Fruit fly (Drosophila melanogaster) whole organism, embryonic: ENCODE data around the gene CG9288.

Experiments
- CG10431 ChIP-seq: fragments of 200-800 bp; sonication (Bioruptor generic); optimal IDR thresholded peaks from 3 replicates; lab custom pipeline; 2018; ENCODE audit warnings: missing biosample characterization, mild to moderate bottlenecking, missing genetic modification characterization
- CG10654 ChIP-seq: fragments of 200-800 bp; sonication (Bioruptor generic); optimal IDR thresholded peaks from 2 replicates; lab custom pipeline; 2016; ENCODE audit warnings: missing biosample characterization, missing genetic modification characterization
- CG11247 ChIP-seq: fragments of 200-800 bp; sonication (Bioruptor generic); IDR thresholded peaks from 2 replicates; pipeline ENCODE4 v1.3.6; 2022; ENCODE audit warnings: missing biosample characterization, missing genetic modification characterization
- CG11504 ChIP-seq: fragments of 200-800 bp; sonication (Bioruptor generic); optimal IDR thresholded peaks from 3 replicates; lab custom pipeline; 2019; ENCODE audit warnings: missing biosample characterization, mild to moderate bottlenecking, missing genetic modification characterization, moderate library complexity
- CG12104 ChIP-seq: fragments of 200-800 bp; sonication (Bioruptor generic); optimal IDR thresholded peaks from 3 replicates; lab custom pipeline; 2016; ENCODE audit warnings: missing biosample characterization, missing genetic modification characterization
- CG17802 ChIP-seq: fragments of 200-800 bp; sonication (Bioruptor generic); optimal IDR thresholded peaks from 2 replicates; lab custom pipeline; 2018; ENCODE audit warnings: missing biosample characterization, mild to moderate bottlenecking, missing genetic modification characterization, moderate library complexity
- CG1792 ChIP-seq: fragments of 200-800 bp; sonication (Bioruptor generic); optimal IDR thresholded peaks from 2 replicates; lab custom pipeline; 2016; ENCODE audit warnings: missing biosample characterization, missing genetic modification characterization
- CG18011 ChIP-seq: fragments of 200-800 bp; sonication (Bioruptor generic); optimal IDR thresholded peaks from 2 replicates; lab custom pipeline; 2017; ENCODE audit warnings: missing biosample characterization, missing genetic modification characterization, mild to moderate bottlenecking, moderate library complexity, missing genotype
- CG2129 ChIP-seq: fragments of 200-800 bp; sonication (Bioruptor generic); IDR thresholded peaks from 2 replicates; pipeline ENCODE4 v1.3.6; 2022; ENCODE audit warnings: missing biosample characterization, missing genetic modification characterization; ENCODE audit not compliant: partially characterized antibody
- CG2199 ChIP-seq: fragments of 200-800 bp; sonication (Bioruptor generic); IDR thresholded peaks from 3 replicates; pipeline ENCODE4 v1.3.6; 2022; ENCODE audit warnings: missing biosample characterization, missing genetic modification characterization
- CG31388 ChIP-seq: fragments of 200-800 bp; sonication (Bioruptor generic); optimal IDR thresholded peaks from 2 replicates; lab custom pipeline; 2016; ENCODE audit warnings: missing biosample characterization, missing genetic modification characterization
- CG3281 ChIP-seq: fragments of 200-800 bp; sonication (Bioruptor generic); optimal IDR thresholded peaks from 3 replicates; lab custom pipeline; 2017; ENCODE audit warnings: missing biosample characterization, mild to moderate bottlenecking, missing genetic modification characterization
- CG3407 ChIP-seq: fragments of 200-800 bp; sonication (Bioruptor generic); optimal IDR thresholded peaks from 2 replicates; lab custom pipeline; 2018; ENCODE audit warnings: missing biosample characterization, mild to moderate bottlenecking, missing genetic modification characterization
- CG4282 ChIP-seq: fragments of 200-800 bp; sonication (Bioruptor generic); optimal IDR thresholded peaks from 2 replicates; lab custom pipeline; 2016; ENCODE audit warnings: missing biosample characterization, missing genetic modification characterization
- CG4854 ChIP-seq: fragments of 200-800 bp; sonication (Bioruptor generic); optimal IDR thresholded peaks from 2 replicates; lab custom pipeline; 2016; ENCODE audit warnings: missing biosample characterization, missing genetic modification characterization, inconsistent platforms
- CG7839 ChIP-seq: fragments of 200-800 bp; sonication (Bioruptor generic); optimal IDR thresholded peaks from 3 replicates; lab custom pipeline; 2018; ENCODE audit warnings: missing biosample characterization, mild to moderate bottlenecking, missing genetic modification characterization, moderate library complexity
- CG7987 ChIP-seq: fragments of 200-800 bp; sonication (Bioruptor generic); optimal IDR thresholded peaks from 2 replicates; lab custom pipeline; 2018; ENCODE audit warnings: missing biosample characterization, mild to moderate bottlenecking, missing genetic modification characterization, moderate library complexity
- CG8359 ChIP-seq: fragments of 200-800 bp; sonication (Bioruptor generic); optimal IDR thresholded peaks from 2 replicates; lab custom pipeline; 2017; ENCODE audit warnings: missing biosample characterization, mild to moderate bottlenecking, missing genetic modification characterization, borderline replicate concordance
- CG8388 ChIP-seq: fragments of 200-800 bp; sonication (Bioruptor generic); optimal IDR thresholded peaks from 2 replicates; lab custom pipeline; 2019; ENCODE audit warnings: missing biosample characterization, mild to moderate bottlenecking, missing genetic modification characterization, moderate library complexity
- CG8765 ChIP-seq: fragments of 200-800 bp; sonication (Bioruptor generic); IDR thresholded peaks from 2 replicates; pipeline ENCODE4 v1.3.6; 2022; ENCODE audit warnings: missing biosample characterization, missing genetic modification characterization
- CG9609 ChIP-seq: fragments of 200-800 bp; sonication (Bioruptor generic); optimal IDR thresholded peaks from 3 replicates; lab custom pipeline; 2016; ENCODE audit warnings: missing biosample characterization, missing genetic modification characterization
- CG9817 ChIP-seq: fragments of 200-800 bp; sonication (Bioruptor generic); optimal IDR thresholded peaks from 2 replicates; lab custom pipeline; 2018; ENCODE audit warnings: missing biosample characterization, mild to moderate bottlenecking, missing genetic modification characterization, moderate library complexity
- CrebB ChIP-seq: fragments of 200-800 bp; sonication (Bioruptor generic); optimal IDR thresholded peaks from 3 replicates; lab custom pipeline; 2018; ENCODE audit warnings: missing biosample characterization, mild to moderate bottlenecking, missing genetic modification characterization
- Doc2 ChIP-seq: fragments of 200-800 bp; sonication (Bioruptor generic); IDR thresholded peaks from 2 replicates; pipeline ENCODE4 v1.3.6; 2022; ENCODE audit warnings: missing biosample characterization, missing genetic modification characterization
- E2f1 ChIP-seq: fragments of 200-800 bp; sonication (Bioruptor generic); IDR thresholded peaks from 2 replicates; pipeline ENCODE4 v1.3.6; 2022; ENCODE audit warnings: missing biosample characterization, missing genetic modification characterization
- Gsc ChIP-seq: fragments of 200-800 bp; sonication (Bioruptor generic); IDR thresholded peaks from 2 replicates; pipeline ENCODE4 v1.3.6; 2022; ENCODE audit warnings: missing biosample characterization, missing genetic modification characterization
- Hand ChIP-seq: fragments of 200-800 bp; sonication (Bioruptor generic); optimal IDR thresholded peaks from 2 replicates; lab custom pipeline; 2017; ENCODE audit warnings: mild to moderate bottlenecking, missing biosample characterization, missing genetic modification reagents, missing genetic modification characterization
- Lhr ChIP-seq: fragments of 200-800 bp; sonication (Bioruptor generic); optimal IDR thresholded peaks from 3 replicates; lab custom pipeline; 2017; ENCODE audit warnings: mild to moderate bottlenecking, missing biosample characterization, missing genetic modification reagents, missing genetic modification characterization
- Lim3 ChIP-seq: fragments of 200-800 bp; sonication (Bioruptor generic); IDR thresholded peaks from 2 replicates; pipeline ENCODE4 v1.3.6; 2022; ENCODE audit warnings: missing biosample characterization, missing genetic modification characterization
- Rx ChIP-seq: fragments of 200-800 bp; sonication (Bioruptor generic); IDR thresholded peaks from 2 replicates; pipeline ENCODE4 v1.3.6; 2022; ENCODE audit warnings: missing biosample characterization, missing genetic modification characterization
- TFAM ChIP-seq: fragments of 200-800 bp; sonication (Bioruptor generic); optimal IDR thresholded peaks from 2 replicates; lab custom pipeline; 2017; ENCODE audit warnings: missing biosample characterization, missing genetic modification characterization, inconsistent platforms
- eyg ChIP-seq: fragments of 200-800 bp; sonication (Bioruptor generic); optimal IDR thresholded peaks from 3 replicates; lab custom pipeline; 2016; ENCODE audit warnings: missing biosample characterization, missing genetic modification characterization
- insv ChIP-seq, 2 experiments: fragments of 200-800 bp; sonication (Bioruptor generic); optimal IDR thresholded peaks; 3 replicates each; lab custom pipeline; 2016 to 2018; ENCODE audit warnings: missing biosample characterization in 2 of 2, missing genetic modification characterization in 2 of 2
- jumu ChIP-seq: fragments of 200-800 bp; sonication (Bioruptor generic); optimal IDR thresholded peaks from 3 replicates; lab custom pipeline; 2016; ENCODE audit warnings: missing biosample characterization, missing genetic modification characterization
- knrl ChIP-seq: fragments of 200-800 bp; sonication (Bioruptor generic); IDR thresholded peaks from 3 replicates; pipeline ENCODE4 v1.3.6; 2022; ENCODE audit warnings: missing biosample characterization, missing genetic modification characterization; ENCODE audit not compliant: partially characterized antibody
- odd ChIP-seq: fragments of 200-800 bp; sonication (Bioruptor generic); optimal IDR thresholded peaks from 2 replicates; lab custom pipeline; 2017; ENCODE audit warnings: missing biosample characterization, mild to moderate bottlenecking, missing genetic modification characterization
- org-1 ChIP-seq: fragments of 200-800 bp; sonication (Bioruptor generic); optimal IDR thresholded peaks from 2 replicates; lab custom pipeline; 2017; ENCODE audit warnings: missing biosample characterization, missing genetic modification characterization
- pfk ChIP-seq: fragments of 200-800 bp; sonication (Bioruptor generic); optimal IDR thresholded peaks from 2 replicates; lab custom pipeline; 2018; ENCODE audit warnings: missing biosample characterization, mild to moderate bottlenecking, missing genetic modification characterization, moderate library complexity
- psq ChIP-seq: fragments of 200-800 bp; sonication (Bioruptor generic); optimal IDR thresholded peaks from 2 replicates; lab custom pipeline; 2017; ENCODE audit warnings: missing biosample characterization, missing genetic modification characterization
- pum ChIP-seq: fragments of 200-800 bp; sonication (Bioruptor generic); optimal IDR thresholded peaks from 2 replicates; lab custom pipeline; 2016; ENCODE audit warnings: missing biosample characterization, missing genetic modification characterization
- pzg ChIP-seq: fragments of 200-800 bp; sonication (Bioruptor generic); optimal IDR thresholded peaks from 3 replicates; lab custom pipeline; 2018; ENCODE audit warnings: missing biosample characterization, mild to moderate bottlenecking, missing genetic modification characterization, moderate library complexity
- run ChIP-seq: fragments of 200-800 bp; sonication (Bioruptor generic); optimal IDR thresholded peaks from 3 replicates; lab custom pipeline; 2018; ENCODE audit warnings: missing biosample characterization, mild to moderate bottlenecking, missing genetic modification characterization
- slou ChIP-seq: fragments of 200-800 bp; sonication (Bioruptor generic); optimal IDR thresholded peaks from 3 replicates; lab custom pipeline; 2016; ENCODE audit warnings: missing biosample characterization, missing genetic modification characterization
- stwl ChIP-seq: fragments of 200-800 bp; sonication (Bioruptor generic); optimal IDR thresholded peaks from 3 replicates; lab custom pipeline; 2018; ENCODE audit warnings: missing biosample characterization, mild to moderate bottlenecking, missing genetic modification characterization, moderate library complexity
- tio ChIP-seq: fragments of 200-800 bp; sonication (Bioruptor generic); optimal IDR thresholded peaks from 2 replicates; lab custom pipeline; 2017; ENCODE audit warnings: missing biosample characterization, missing genetic modification characterization, inconsistent platforms
- tll ChIP-seq, 2 experiments: fragments of 200-800 bp in 1 of 2; fragments of >200 bp in 1 of 2; sonication (Bioruptor generic) in 1 of 2; optimal IDR thresholded peaks; 2 replicates each; lab custom pipeline; 2017 to 2019; ENCODE audit warnings: missing biosample characterization in 2 of 2, missing genetic modification characterization in 2 of 2, mild to moderate bottlenecking in 1 of 2, moderate library complexity in 1 of 2
- ttk ChIP-seq: fragments of 200-800 bp; sonication (Bioruptor generic); IDR thresholded peaks from 2 replicates; pipeline ENCODE4 v2.1.2; 2022; ENCODE audit warnings: missing biosample characterization, missing genetic modification characterization
- wdn ChIP-seq: fragments of 200-800 bp; sonication (Bioruptor generic); IDR thresholded peaks from 2 replicates; pipeline ENCODE4 v1.3.6; 2022; ENCODE audit warnings: missing biosample characterization, missing genetic modification characterization
- yki ChIP-seq: fragments of >200 bp; optimal IDR thresholded peaks from 3 replicates; lab custom pipeline; 2018

Gene CG9288

dm6 chr3R:13817480-13818305, 38.3 kb downstream of the CG9288 start (continued):
- no peak for TF ChIP-seq CG9609 (GFP tag; lab: Kevin White, UChicago)
- no peak for TF ChIP-seq run (tag; lab: Kevin White, UChicago)
- TF ChIP-seq CG12104 (GFP tag; lab: Kevin White, UChicago), result no peak
- TF ChIP-seq psq (GFP tag; lab: Kevin White, UChicago), result no peak
- no peak for TF ChIP-seq Rx
- peak; percentile 10; the same call in 1 of the 2 replicates for TF ChIP-seq Lim3 (GFP tag; lab: Robert Waterston, UW)
- no peak for TF ChIP-seq knrl (GFP tag; lab: Robert Waterston, UW)
- no peak for TF ChIP-seq pfk
- no peak for TF ChIP-seq pum (GFP tag; lab: Kevin White, UChicago)
- no peak for TF ChIP-seq CG7987 (GFP tag; lab: Kevin White, UChicago)
- peak; percentile 82 for TF ChIP-seq CG7839 (tag; lab: Kevin White, UChicago)
- TF ChIP-seq TFAM (GFP tag; lab: Kevin White, UChicago), result no peak
- TF ChIP-seq CG1792 (GFP tag; lab: Kevin White, UChicago), result no peak
- peak; percentile 35 for TF ChIP-seq Lhr (GFP tag; lab: Kevin White, UChicago)
- no peak for TF ChIP-seq CG18011 (GFP tag; lab: Kevin White, UChicago)
- peak; percentile 16 for TF ChIP-seq CG17802 (tag; lab: Kevin White, UChicago)
- TF ChIP-seq odd, result peak; percentile 42
- TF ChIP-seq insv (GFP tag; optimal IDR thresholded peaks at IDR 0.05; lab: Kevin White, UChicago), result no peak
- TF ChIP-seq CG10654 (GFP tag; lab: Kevin White, UChicago), result peak; percentile 54
- TF ChIP-seq CG11247 (GFP tag; lab: Robert Waterston, UW), result no peak
- no peak for TF ChIP-seq CG2129 (GFP tag; lab: Robert Waterston, UW)
- TF ChIP-seq Doc2 (GFP tag; lab: Robert Waterston, UW), result no peak
- TF ChIP-seq CG4282, result no peak
- TF ChIP-seq pzg, result no peak
- no peak for TF ChIP-seq CG2199
- peak; percentile 38 for TF ChIP-seq CG10431
- TF ChIP-seq slou, result peak; percentile 1
- peak; percentile 62 for TF ChIP-seq org-1
- no peak for TF ChIP-seq CG8359
- peak; percentile 29 for TF ChIP-seq CG3407 (GFP tag; lab: Kevin White, UChicago)
- peak; percentile 82 for TF ChIP-seq CG11504 (tag; lab: Kevin White, UChicago)
- TF ChIP-seq yki, result no peak
- TF ChIP-seq CrebB (tag; lab: Kevin White, UChicago), result no peak
- TF ChIP-seq CG8388 (GFP tag; lab: Kevin White, UChicago), result peak; percentile 81
- TF ChIP-seq eyg, result no peak
- no peak for TF ChIP-seq Hand (GFP tag; lab: Kevin White, UChicago)
- TF ChIP-seq E2f1 (GFP tag; lab: Robert Waterston, UW), result 0 out of 2 replicates have a peak, but pooled peaks have one; percentile 14
- TF ChIP-seq CG9817 (tag; lab: Kevin White, UChicago), result peak; percentile 39
- TF ChIP-seq CG31388 (GFP tag; lab: Kevin White, UChicago), result no peak
- peak; percentile 64 for TF ChIP-seq ttk (GFP tag; lab: Robert Waterston, UW)
- TF ChIP-seq wdn (GFP tag; lab: Robert Waterston, UW), result no peak
- no peak for TF ChIP-seq CG8765
- peak; percentile 44 for TF ChIP-seq CG4854
- TF ChIP-seq tll (GFP tag; optimal IDR thresholded peaks at IDR 0.05; lab: Kevin White, UChicago), result no peak
- TF ChIP-seq stwl (tag; lab: Kevin White, UChicago), result no peak
- TF ChIP-seq CG3281 (GFP tag; lab: Kevin White, UChicago), result no peak
- TF ChIP-seq jumu (GFP tag; lab: Kevin White, UChicago), result no peak
- TF ChIP-seq tio (GFP tag; lab: Kevin White, UChicago), result peak; percentile 49
- no peak for TF ChIP-seq Gsc (GFP tag; lab: Robert Waterston, UW)
